Fruit fly (Drosophila melanogaster): ENCODE data around the gene alpha-Man-Ib.

The alpha-Man-Ib gene

dm6 chr3R:29124128-29124527 lies 11.5 kb upstream of the alpha-Man-Ib start (continued):
- peak; percentile 3 for TF ChIP-seq crc (GFP tag; optimal IDR thresholded peaks at IDR 0.05)
- peak; percentile 57 for TF ChIP-seq mam (GFP tag; optimal IDR thresholded peaks at IDR 0.05)
- no peak for TF ChIP-seq CG8944 (GFP tag; optimal IDR thresholded peaks at IDR 0.05)
- TF ChIP-seq insv (GFP tag; optimal IDR thresholded peaks at IDR 0.05), result no peak
- TF ChIP-seq Spps (tag; optimal IDR thresholded peaks at IDR 0.05), result peak; percentile 40
- peak; percentile 22 for TF ChIP-seq D19B (GFP tag; optimal IDR thresholded peaks at IDR 0.05)
- peak; percentile 65 for TF ChIP-seq Awh (GFP tag; IDR thresholded peaks at IDR 0.05)
- TF ChIP-seq az2 (GFP tag; optimal IDR thresholded peaks at IDR 0.05), result peak; percentile 60
- TF ChIP-seq her (GFP tag; optimal IDR thresholded peaks at IDR 0.05), result peak; percentile 70
- no peak for TF ChIP-seq yki (optimal IDR thresholded peaks at IDR 0.05)
- peak; percentile 51 for TF ChIP-seq CG6272 (GFP tag; IDR thresholded peaks at IDR 0.05)
- no peak for TF ChIP-seq cad (GFP tag; optimal IDR thresholded peaks at IDR 0.05)
- TF ChIP-seq pfk (GFP tag; optimal IDR thresholded peaks at IDR 0.05), result no peak
- TF ChIP-seq CG1529 (GFP tag; optimal IDR thresholded peaks at IDR 0.05), result peak; percentile 34
- peak; percentile 87 for TF ChIP-seq CG6689 (GFP tag; IDR thresholded peaks at IDR 0.05)
- peak; percentile 66 for TF ChIP-seq dan (GFP tag; IDR thresholded peaks at IDR 0.05)
- peak; percentile 45 for TF ChIP-seq org-1 (GFP tag; optimal IDR thresholded peaks at IDR 0.05)
- peak; percentile 7 for TF ChIP-seq CG15696 (tag; optimal IDR thresholded peaks at IDR 0.05)
- TF ChIP-seq CG30403 (GFP tag; optimal IDR thresholded peaks at IDR 0.05), result peak; percentile 69
- TF ChIP-seq NFAT (GFP tag; IDR thresholded peaks at IDR 0.05), result peak; percentile 60; the same call in 1 of the 2 replicates
- TF ChIP-seq eve (GFP tag; optimal IDR thresholded peaks at IDR 0.05), result no peak
- peak; percentile 69 for TF ChIP-seq CG7786 (GFP tag; optimal IDR thresholded peaks at IDR 0.05)
- peak; percentile 34; the same call in 1 of the 2 replicates for TF ChIP-seq CG11085 (GFP tag; IDR thresholded peaks at IDR 0.05)
- TF ChIP-seq Ssrp (tag; optimal IDR thresholded peaks at IDR 0.05), result peak; percentile 41
- peak; percentile 64 for TF ChIP-seq CoRest (tag; optimal IDR thresholded peaks at IDR 0.05)
- peak; percentile 43 for TF ChIP-seq CG10209 (GFP tag; optimal IDR thresholded peaks at IDR 0.05)
- peak; percentile 57 for TF ChIP-seq CG9817 (tag; optimal IDR thresholded peaks at IDR 0.05)
- TF ChIP-seq Hey (tag; optimal IDR thresholded peaks at IDR 0.05), result no peak
- TF ChIP-seq Dref (GFP tag; IDR thresholded peaks at IDR 0.05), result no peak
- TF ChIP-seq CG11093 (GFP tag; IDR thresholded peaks at IDR 0.05), result peak; percentile 64; the same call in 2 of the 3 replicates
- no peak for TF ChIP-seq fd64A (GFP tag; optimal IDR thresholded peaks at IDR 0.05)
- peak; percentile 72 for TF ChIP-seq Mrtf (GFP tag; IDR thresholded peaks at IDR 0.05)
- peak; percentile 42 for TF ChIP-seq ewg (GFP tag; optimal IDR thresholded peaks at IDR 0.05)
- TF ChIP-seq en (GFP tag; optimal IDR thresholded peaks at IDR 0.05), result peak; percentile 18
- TF ChIP-seq Xbp1 (GFP tag; optimal IDR thresholded peaks at IDR 0.05), result peak; percentile 64
- peak; percentile 32 for TF ChIP-seq salm (tag; optimal IDR thresholded peaks at IDR 0.05)
- TF ChIP-seq Max (GFP tag; optimal IDR thresholded peaks at IDR 0.05), result no peak
- TF ChIP-seq CG16779 (GFP tag; IDR thresholded peaks at IDR 0.05), result no peak
- peak; percentile 68 for TF ChIP-seq CHES-1-like (GFP tag; optimal IDR thresholded peaks at IDR 0.05)
- no peak for TF ChIP-seq Dip2 (GFP tag; IDR thresholded peaks at IDR 0.05)
- no peak for TF ChIP-seq CG3163 (GFP tag; optimal IDR thresholded peaks at IDR 0.05)
- no peak for TF ChIP-seq MESR4 (GFP tag; optimal IDR thresholded peaks at IDR 0.05)
- peak; percentile 62 for TF ChIP-seq CG12155 (GFP tag; optimal IDR thresholded peaks at IDR 0.05)
- peak; percentile 26 for TF ChIP-seq CG18764 (GFP tag; optimal IDR thresholded peaks at IDR 0.05)
- TF ChIP-seq CG2875 (GFP tag; optimal IDR thresholded peaks at IDR 0.05), result peak; percentile 49
- TF ChIP-seq vnd (GFP tag; IDR thresholded peaks at IDR 0.05; ENCODE audit: partially characterized antibody), result no peak
- peak; percentile 78 for TF ChIP-seq CG32532 (GFP tag; IDR thresholded peaks at IDR 0.05)
- peak; percentile 59 for TF ChIP-seq lbe (GFP tag; optimal IDR thresholded peaks at IDR 0.05)
- TF ChIP-seq CG12071 (GFP tag; optimal IDR thresholded peaks at IDR 0.05), result peak; percentile 28
- TF ChIP-seq CG12219 (GFP tag; optimal IDR thresholded peaks at IDR 0.05), result peak; percentile 65
- TF ChIP-seq hkb (optimal IDR thresholded peaks at IDR 0.05), result no peak
- peak; percentile 67 for TF ChIP-seq hkb (GFP tag; IDR thresholded peaks at IDR 0.05)
- peak; percentile 67 for TF ChIP-seq fd96Cb (tag; optimal IDR thresholded peaks at IDR 0.05)
